Worm (Caenorhabditis elegans): Measurements from ENCODE around the gene F30H5.3.

Gene F30H5.3

DNA sequence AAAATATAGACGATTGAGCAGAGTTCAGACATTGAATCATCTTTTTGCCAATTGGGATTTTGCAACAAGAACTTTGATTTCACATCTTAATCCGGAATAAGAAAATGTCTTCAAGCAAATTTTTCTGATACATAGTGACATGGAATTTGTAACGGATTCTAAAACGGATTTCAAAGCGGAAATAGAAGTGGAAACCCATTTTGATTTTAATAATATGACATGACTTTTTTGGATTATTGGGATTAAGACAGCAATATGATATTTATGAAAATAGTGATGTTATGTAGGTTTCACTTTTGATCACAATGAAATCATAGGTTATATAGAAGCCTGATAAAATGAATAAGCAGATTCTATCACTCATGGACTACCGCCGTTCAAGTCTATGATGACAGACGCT is 20.1 kb upstream of the F30H5.3 start:
- TF ChIP-seq pax-3 (tag; optimal IDR thresholded peaks at IDR 0.05) (peak; percentile 22), dsc-1 (tag; optimal IDR thresholded peaks at IDR 0.05) (peak; percentile 68), grh-1 (GFP tag; IDR thresholded peaks at IDR 0.05) (no peak), rnt-1 (tag; optimal IDR thresholded peaks at IDR 0.05) (no peak), C34B4.2 (tag; optimal IDR thresholded peaks at IDR 0.05) (no peak), lin-13 (GFP tag; optimal IDR thresholded peaks at IDR 0.05) (no peak)

DNA sequence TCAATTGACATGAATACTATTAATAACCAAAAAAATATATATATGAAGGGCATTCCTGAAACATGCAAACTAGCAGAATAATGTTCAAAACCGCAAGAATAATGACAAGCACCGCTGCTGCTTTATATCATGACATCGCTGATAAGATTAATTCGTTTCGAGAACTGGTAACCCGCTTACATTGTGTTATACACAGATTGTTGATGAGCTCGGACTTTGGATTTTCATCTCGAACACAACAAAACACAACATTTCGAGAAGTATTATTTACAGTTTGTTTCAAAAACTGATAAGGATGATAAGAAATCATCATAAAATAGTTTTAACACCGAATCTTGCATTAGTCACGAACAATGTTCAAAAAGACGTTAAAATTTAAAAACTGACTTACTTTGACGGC is 18.9 kb upstream of the F30H5.3 start:
- no peak for TF ChIP-seq zip-4 (GFP tag; optimal IDR thresholded peaks at IDR 0.05)
- TF ChIP-seq efl-1 (optimal IDR thresholded peaks at IDR 0.05), result no peak
- TF ChIP-seq efl-1 (GFP tag; optimal IDR thresholded peaks at IDR 0.05 in 1 of 2), result peak in 1 of 2 experiments; percentile 40
- no peak for TF ChIP-seq unc-130 (tag; optimal IDR thresholded peaks at IDR 0.05)
- no peak for TF ChIP-seq unc-86 (tag; optimal IDR thresholded peaks at IDR 0.05)
- TF ChIP-seq elt-2 (tag; optimal IDR thresholded peaks at IDR 0.05), result peak; percentile 26
- no peak for TF ChIP-seq snpc-4 (tag; optimal IDR thresholded peaks at IDR 0.05)
- no peak for TF ChIP-seq ces-1 (GFP tag; optimal IDR thresholded peaks at IDR 0.05)
- peak; percentile 46 for TF ChIP-seq dsc-1 (tag; optimal IDR thresholded peaks at IDR 0.05)

DNA sequence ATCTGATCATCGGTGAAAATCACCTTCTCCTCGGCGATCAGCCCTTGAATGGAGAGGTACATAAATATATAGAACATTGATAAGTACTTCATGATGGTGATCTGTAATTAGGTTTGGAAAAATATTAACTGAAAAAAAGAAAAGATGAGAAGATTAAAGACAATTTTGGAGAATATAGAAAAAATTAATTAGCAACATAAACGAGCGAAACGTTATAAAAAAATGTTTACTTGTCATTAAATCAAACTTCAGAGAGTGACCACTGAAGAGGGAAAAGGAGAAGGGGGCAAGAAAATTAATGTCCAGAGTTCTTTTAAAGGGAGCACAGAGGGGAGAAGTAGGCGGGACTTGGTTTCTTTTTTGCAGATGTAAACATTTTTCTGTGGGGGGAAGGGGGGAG is 14.8 kb upstream of the F30H5.3 start, which contains the start of gene T22F7.4:
Gene T22F7.4 (minus strand): TSS at position 101 of the 400 bp plus-strand sequence.
- TF ChIP-seq C16A3.4 (tag; optimal IDR thresholded peaks at IDR 0.05) (no peak), ceh-90 (tag; optimal IDR thresholded peaks at IDR 0.05) (no peak), lin-14 (GFP tag; optimal IDR thresholded peaks at IDR 0.05) (no peak), grh-1 (GFP tag; IDR thresholded peaks at IDR 0.05) (no peak), C34B4.2 (tag; optimal IDR thresholded peaks at IDR 0.05) (no peak), nhr-20 (tag; optimal IDR thresholded peaks at IDR 0.05) (no peak), nhr-90 (tag; optimal IDR thresholded peaks at IDR 0.05; ENCODE audit: poor library complexity) (no peak), lin-39 (tag; optimal IDR thresholded peaks at IDR 0.05) (no peak), sox-4 (tag; optimal IDR thresholded peaks at IDR 0.05) (no peak), lin-13 (GFP tag; optimal IDR thresholded peaks at IDR 0.05) (no peak), pqm-1 (tag; optimal IDR thresholded peaks at IDR 0.05) (no peak), fkh-10 (GFP tag; optimal IDR thresholded peaks at IDR 0.05) (no peak), rnt-1 (tag; optimal IDR thresholded peaks at IDR 0.05) (no peak), ets-5 (GFP tag; IDR thresholded peaks at IDR 0.05) (no peak)

DNA sequence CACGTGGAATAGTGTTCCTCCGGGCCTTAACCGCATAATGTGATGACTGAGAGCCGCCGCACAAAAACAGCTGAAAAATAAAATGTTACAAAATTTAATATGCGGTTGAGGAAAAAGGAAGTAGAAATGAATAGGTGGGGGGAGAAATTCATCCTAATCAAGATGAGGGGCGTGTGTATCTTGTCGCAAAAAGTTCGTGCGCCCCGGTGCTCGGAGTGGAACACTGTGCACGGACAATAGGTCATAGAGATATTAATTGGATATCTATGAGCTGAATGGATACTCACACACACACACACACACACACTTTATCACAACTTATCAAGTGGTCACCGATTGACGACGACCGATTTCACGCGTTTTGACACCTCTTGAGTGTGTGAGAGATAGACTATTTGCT is 11.9 kb upstream of the F30H5.3 start, which contains the start of gene T22F7.3:
Gene T22F7.3 (minus strand): TSS at position 101 of the 400 bp plus-strand sequence.
- TF ChIP-seq unc-62 (GFP tag; optimal IDR thresholded peaks at IDR 0.05), result no peak
- no peak for TF ChIP-seq nhr-19 (GFP tag; conservative IDR thresholded peaks at IDR 0.05)
- TF ChIP-seq Y116A8C.19 (tag; optimal IDR thresholded peaks at IDR 0.05; ENCODE audit: borderline replicate concordance), result no peak
- no peak for TF ChIP-seq pag-3 (tag; optimal IDR thresholded peaks at IDR 0.05; ENCODE audit: borderline replicate concordance, insufficient read depth)

DNA sequence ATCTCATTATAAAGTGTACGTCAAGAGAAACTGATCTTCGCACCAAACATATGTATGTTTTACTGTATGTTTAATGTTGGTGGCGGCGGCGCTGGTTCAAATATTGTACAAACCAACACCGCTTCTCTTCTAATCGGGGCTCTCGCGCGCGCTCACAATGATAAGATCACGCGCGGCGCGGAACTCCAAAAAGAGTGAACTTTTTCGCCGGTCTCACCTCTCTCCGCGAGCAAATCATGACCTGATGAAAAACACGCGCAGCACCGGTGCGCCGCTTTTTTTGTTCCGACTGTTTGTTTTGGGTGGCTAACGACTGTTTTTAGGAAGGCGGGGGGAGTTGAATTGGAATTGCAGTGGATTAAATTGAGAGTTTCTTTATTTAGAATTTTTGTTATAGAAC is 1.3 kb upstream of the F30H5.3 start:
- no peak for TF ChIP-seq egl-13 (tag; optimal IDR thresholded peaks at IDR 0.05)

DNA sequence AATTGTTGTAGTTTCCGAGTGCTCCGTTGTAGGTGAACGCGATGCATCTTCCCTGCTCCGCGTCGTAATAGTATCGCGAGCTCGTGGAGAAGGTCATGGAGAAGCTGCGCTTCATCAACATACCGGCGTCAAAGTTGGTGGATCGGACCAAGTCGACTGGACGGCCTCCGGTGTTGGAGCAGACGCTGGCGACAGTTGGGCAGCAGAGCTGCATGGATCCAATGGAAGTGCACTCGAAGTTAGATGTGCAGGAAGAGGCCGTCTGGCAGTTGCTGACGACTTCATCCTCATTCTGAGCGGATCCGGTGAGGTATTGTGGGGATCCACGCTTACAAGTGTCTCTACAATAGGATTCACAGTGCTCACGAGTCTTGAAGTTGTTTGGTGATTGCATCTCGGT is 3.0 kb downstream of the F30H5.3 start:
- TF ChIP-seq hlh-17 (GFP tag; optimal IDR thresholded peaks at IDR 0.05; ENCODE audit: borderline replicate concordance) (no peak), skn-1 (tag; optimal IDR thresholded peaks at IDR 0.05) (no peak), nhr-85 (tag) (peak; percentile 3), elt-2 (tag; optimal IDR thresholded peaks at IDR 0.05) (no peak)
